Fruit fly (Drosophila melanogaster) ovary, adult (tissue): ENCODE data around the gene mtTFB2.

Experiments used
- CG17801 ChIP-seq: fragments of 200-800 bp; optimal IDR thresholded peaks from 2 replicates; lab custom pipeline; 2019; ENCODE audit warnings: missing biosample characterization, mild to moderate bottlenecking, missing genetic modification characterization, moderate library complexity; ENCODE audit not compliant: partially characterized antibody

Gene mtTFB2

DNA sequence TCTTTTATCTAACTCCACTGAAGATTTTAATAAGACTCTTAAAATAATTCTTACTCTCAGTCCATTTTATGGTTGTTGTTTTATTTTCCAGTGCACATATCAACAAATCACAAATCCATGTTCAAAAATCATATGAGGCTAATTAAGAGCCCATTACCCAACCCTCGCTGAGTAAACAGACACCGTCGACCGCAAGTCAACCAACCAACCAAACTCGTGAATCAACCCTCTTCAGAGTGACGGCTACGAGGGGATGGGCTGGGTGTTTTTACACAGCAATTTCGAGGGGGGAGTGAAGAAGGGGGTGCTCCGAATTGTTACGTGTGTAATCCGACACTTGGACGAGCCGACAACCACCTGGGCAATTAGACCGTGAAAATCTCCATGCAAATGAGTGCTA is 23.4 kb downstream of the mtTFB2 start:
- TF ChIP-seq CG17801 (GFP tag; lab: Kevin White, UChicago) = no peak

DNA sequence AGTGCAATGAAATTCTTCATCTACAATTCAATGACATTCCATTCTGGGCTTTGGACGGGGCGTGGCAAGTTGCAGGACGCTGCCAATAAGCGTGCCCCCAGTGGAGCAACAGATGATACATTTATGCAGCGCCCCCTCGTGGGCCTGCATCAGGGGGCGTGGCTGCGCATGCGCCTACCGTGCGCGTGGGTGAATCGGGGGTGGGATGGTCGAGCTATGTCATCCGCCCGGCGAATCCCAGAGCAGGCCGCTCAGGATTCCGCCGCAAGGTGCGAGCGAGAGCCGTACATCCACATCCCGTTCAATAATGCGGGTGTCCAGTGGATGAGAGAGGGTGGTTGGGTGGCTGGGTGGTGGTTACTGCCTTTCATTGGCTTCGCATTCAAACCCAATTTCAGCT is 24.8 kb downstream of the mtTFB2 start:
- TF ChIP-seq CG17801 (GFP tag; lab: Kevin White, UChicago) = no peak

DNA sequence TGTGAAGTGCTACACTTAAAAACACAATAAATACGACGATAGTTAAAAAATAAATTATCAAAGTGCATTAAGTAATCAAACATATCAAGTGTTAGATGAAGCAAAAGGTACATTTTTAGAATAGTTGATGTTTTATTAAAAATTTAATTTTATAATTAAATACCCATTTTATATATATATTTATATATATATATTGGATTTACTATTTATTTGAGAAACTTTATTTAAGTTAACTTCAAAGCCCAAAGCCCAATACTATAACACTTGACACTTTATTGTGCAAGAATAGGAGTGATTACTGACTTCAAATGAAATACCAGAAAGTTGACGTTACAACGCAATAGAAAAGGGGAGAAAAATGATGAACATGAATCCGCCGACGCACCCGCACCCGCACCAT is 25.4 kb downstream of the mtTFB2 start, which contains the start of gene nerfin-2:
nerfin-2 (plus strand) TSS at position 301 of the 400 bp plus-strand sequence.
- no peak for TF ChIP-seq CG17801 (GFP tag; lab: Kevin White, UChicago)

DNA sequence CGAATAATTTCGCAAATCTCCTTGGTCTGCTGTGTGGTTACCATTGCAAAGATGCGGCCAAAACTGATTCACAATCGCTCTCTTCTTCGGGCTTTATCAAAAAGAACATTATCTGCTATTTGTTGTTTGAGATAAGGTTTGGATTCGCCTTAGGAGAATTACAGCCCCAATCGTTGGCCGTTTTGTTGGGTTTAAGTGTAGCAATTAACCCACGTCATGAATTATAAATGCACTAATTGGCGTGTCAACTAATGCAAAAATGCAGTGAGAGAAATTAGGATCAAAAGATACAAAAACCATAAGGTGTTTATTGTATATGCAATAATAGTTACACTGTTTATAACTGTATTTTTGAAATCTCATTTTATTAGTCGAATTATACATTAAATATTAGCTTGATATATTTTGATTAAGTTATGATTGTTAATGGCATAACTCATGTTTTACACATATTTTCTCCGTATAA is 30.0 kb downstream of the mtTFB2 start, which contains the start of gene Alp13:
Alp13 (minus strand) TSS at position 51 of the 466 bp plus-strand sequence.
- TF ChIP-seq CG17801 (GFP tag; lab: Kevin White, UChicago) = peak; percentile 41

DNA sequence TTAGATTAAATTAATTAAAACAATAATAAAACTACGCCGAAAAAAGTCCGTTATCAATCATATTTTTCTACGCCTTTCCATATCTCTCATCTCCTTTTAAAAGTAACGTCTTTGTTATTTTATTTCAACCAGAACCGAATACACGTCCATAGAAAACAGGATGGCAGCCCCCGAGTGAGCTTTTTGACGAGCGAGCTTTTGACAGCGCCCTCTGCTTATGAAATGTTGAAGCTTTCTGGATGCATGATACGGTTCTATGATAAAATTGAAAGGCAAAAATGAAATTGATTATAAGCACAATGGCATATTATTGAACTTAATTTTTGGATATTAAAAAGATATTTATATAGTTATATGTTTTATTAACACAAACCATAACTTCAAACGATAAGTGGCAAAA is 31.3 kb downstream of the mtTFB2 start:
- TF ChIP-seq CG17801 (GFP tag; lab: Kevin White, UChicago) = peak; percentile 56

DNA sequence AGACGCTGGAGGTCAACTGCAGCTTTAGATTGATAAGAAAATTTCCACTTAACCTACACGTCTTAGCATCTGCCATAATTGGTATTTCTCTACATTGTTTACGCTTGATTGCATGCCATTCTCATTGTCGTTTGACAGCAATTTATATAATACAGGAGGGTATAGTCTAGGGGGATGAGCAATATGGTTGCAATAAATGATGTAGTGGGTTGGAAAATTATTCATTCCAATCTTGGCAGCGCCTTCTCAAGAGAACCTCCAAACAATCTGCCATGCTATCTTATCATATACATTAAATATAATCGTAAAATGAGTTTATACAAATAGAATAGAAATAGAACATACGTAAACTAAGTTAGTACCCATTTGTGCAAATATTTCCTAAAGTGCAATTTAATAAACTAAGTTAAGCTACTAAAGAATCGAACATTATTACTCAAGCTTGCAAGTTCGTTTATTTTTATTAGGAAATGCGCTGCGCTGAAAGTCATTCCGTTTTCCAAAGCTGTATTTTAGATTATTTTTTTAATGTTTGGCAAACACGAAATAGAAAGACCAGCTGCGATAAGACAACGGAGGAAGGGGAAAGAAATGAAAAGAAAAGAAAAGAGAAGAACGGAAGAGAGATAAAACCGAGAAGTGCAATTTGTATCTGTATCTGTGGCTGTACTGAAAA is 33.2 kb downstream of the mtTFB2 start:
- no peak for TF ChIP-seq CG17801 (GFP tag; lab: Kevin White, UChicago)

DNA sequence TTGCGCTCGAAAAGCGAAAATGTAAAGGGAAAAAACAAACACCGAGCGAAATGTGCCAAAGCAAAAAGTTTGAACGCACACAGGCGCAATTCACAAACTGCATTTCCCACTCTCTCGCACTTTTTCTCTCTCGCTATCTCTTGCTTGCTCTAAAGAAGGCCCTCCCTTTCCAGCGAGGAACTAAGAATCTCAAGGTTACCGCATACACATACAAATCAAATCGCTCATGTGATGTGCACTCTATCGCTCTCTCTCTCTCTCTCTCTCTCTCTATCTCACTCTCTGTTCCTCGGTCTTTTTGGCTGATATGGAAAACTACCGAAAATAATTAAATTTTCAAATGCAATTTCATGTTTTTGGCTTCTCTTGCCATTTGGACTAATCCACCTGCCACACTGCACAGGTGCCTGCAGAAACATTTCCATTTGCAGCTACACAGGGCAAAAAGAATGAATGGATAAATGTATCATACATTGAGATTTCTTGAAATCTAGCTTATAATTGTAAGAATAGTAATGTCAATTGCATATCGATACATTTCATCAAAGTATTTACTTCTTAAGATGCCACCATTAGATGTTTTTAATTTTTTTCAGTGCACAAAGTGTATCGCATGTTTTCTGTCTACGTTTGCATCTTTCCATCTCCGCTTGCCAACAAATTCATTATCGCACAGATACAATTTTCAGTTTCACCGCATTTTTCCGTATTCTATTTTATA is 34.1 kb downstream of the mtTFB2 start:
- peak; percentile 78 for TF ChIP-seq CG17801 (GFP tag; lab: Kevin White, UChicago)

DNA sequence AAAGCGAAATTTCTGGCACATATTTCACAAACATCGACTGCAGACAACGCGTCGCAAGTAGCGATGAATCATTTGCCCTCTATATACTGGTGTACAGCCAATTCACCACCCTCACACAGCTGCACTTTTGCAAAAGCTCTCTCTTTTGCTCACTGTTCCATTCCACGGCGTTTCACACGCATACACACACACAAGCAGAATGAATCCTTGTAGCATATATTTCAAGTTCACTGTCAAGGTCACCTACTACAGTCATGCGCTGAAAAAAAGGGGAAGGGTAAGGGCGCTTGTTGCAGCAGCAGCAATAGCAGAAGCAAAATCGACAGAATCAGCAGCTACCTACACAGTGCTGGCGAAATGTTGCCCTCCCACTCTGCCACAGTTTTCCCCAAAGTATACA is 35.3 kb downstream of the mtTFB2 start:
- TF ChIP-seq CG17801 (GFP tag; lab: Kevin White, UChicago) = peak; percentile 6

DNA sequence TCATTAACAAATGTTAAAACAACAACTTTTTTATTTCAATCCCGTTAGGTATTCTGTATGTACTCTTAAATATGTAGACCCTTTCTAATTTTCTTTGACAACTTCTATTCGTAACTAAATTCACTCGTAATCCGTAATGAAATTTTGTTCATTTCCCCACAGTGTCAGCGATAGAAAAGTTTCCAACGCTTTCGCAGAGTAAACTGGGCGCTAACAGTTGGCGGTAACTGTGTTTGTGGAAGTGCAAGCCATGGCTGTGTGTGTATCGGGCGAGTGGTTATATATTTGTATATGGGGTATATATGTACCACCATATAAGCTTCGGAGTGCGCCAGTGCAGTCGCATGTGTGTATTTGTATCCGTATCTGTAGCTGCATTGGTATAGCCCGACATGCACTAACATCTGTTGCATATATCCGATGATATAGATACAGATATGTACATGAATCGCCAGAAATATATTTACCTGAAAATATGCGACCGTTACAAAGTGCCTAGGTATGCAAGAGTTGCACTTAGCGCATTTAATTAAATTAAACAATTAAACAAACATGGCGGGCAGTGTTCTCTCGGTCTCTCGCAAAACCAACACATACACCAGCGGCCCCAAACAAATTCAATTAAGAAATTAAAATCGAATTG is 36.2 kb downstream of the mtTFB2 start:
- no peak for TF ChIP-seq CG17801 (GFP tag; lab: Kevin White, UChicago)

DNA sequence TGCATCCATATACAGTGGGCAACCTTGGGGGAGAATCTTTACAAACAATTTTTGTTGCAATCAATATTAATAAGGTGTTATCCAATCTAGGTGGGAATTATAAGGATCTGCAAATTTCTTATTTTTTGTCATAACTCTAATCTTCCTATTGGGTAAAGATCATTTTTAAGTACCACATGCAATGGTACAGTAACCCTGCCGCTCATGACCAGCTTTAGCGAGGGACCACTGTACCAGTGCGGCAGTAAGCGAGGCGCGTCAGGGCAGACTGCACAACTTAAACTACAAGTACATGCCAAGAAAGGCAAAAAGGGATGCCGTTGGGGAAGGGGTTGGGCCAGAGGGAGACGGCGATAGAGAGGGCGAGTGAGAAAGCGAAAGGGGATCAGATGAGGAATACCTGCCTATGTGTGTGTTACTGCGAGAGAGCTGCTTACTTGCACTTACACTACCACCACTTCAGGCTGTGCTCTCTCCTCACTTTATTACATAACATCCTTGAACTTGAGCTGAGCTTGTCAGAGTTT is 37.2 kb downstream of the mtTFB2 start:
- TF ChIP-seq CG17801 (GFP tag; lab: Kevin White, UChicago) = peak; percentile 52

DNA sequence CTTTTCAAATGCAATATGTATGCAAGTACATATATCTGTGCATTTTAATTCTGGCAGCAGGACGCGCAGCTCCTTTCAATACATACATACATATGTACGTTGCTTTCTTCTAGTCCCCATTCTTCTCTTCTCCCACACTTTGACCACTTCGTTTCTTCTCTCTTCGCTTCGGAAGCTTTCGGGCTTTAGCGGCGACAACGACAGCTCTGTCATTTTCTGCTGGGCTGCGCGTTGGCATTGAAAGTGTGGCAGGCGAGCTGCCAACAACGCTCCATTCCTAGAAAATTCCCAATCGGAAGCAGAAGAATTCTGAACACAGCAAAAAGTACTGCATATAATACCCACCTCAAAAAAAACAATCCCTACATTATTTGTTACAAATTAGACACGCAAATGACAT is 37.7 kb downstream of the mtTFB2 start:
- TF ChIP-seq CG17801 (GFP tag; lab: Kevin White, UChicago) = peak; percentile 4

DNA sequence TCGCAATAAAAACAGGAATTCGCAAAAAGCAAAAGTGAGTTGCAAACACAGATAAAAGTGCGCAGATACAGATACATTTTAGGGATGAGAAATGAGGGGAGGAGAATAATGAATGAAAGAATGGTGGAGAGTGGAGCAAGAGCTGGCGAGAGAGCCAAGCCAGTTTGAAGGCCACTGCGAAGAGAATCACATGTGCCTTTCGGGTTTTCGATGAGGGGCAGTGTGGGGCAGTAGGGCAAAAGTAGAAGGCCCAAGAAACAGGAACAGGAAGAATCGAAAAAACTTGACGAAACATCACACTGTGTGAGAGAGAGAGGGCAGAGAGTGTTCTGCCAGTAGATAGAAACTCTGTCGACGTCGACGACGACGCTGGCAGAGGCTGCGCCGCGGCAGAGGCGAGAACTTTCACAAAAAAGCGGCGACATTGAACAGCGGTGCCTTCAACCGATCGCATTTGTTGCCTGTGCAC is 38.8 kb downstream of the mtTFB2 start:
- no peak for TF ChIP-seq CG17801 (GFP tag; lab: Kevin White, UChicago)

DNA sequence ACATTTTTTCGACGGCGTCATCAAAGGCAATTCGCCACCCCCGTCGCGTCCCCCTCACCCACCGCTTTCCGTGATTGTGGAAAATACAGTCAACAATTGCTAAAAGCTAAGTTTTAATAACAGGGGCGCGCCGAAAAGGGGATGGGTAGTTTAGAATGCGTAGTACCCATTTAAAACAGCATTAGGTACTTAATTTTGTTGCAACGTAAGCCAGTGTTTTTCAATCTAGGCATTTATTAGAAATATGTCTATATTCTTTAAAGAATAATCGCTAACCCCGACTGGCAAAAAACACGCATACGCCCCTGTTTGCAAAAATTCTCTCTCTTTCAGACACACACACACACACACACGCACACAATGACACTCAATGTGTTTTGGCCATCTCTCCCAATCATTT is 39.5 kb downstream of the mtTFB2 start:
- peak; percentile 81 for TF ChIP-seq CG17801 (GFP tag; lab: Kevin White, UChicago)

DNA sequence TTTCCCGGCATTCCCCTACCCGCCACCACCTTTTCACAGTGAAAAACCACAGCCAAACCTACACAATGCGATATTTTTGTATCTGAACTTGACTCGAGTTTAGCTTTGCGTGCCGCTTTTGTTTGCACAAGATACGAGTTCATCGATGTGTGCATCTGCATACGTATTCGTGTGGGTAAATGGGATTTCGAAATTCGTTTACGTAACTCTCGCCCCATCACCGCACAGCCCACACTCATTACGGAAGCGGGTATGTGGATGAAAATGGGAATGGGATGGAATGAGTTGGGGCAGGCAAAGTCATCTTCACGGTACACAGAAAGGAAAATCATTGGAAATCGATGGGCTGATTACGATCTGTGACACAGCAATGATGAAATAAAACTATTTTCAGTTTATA is 40.8 kb downstream of the mtTFB2 start:
- TF ChIP-seq CG17801 (GFP tag; lab: Kevin White, UChicago) = no peak

DNA sequence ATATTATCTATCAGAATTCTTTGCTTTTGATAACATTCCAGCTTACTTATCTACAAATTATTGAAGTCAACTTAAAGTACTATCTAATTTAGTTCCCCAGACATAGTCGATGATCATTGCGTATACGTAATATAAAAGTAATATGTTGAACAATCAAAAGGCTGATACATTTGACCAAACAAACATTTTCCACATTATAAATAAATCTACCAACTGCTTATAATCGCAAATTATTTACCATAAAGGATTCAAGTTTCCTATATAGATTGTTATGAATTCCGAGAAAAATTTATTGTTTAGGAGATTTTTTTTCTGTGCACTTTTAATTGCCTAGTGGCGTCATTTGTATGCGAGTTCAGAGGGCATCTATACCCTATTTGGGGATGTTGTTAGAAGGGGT is 41.3 kb downstream of the mtTFB2 start:
- TF ChIP-seq CG17801 (GFP tag; lab: Kevin White, UChicago) = no peak
